Fruit fly (Drosophila melanogaster) whole organism, prepupa: ENCODE data around the gene ncd.
A peak's percentile ranks its signal among the peaks of the same experiment; 100 is the strongest.

Experiments used
- Blimp-1 ChIP-seq: fragments of 200-800 bp; sonication (Bioruptor generic); optimal IDR thresholded peaks from 3 replicates; lab custom pipeline; 2017; ENCODE audit warnings: missing biosample characterization, missing genetic modification characterization, mild to moderate bottlenecking, moderate library complexity, missing genetic modification reagents
- CG10631 ChIP-seq: fragments of 200-800 bp; sonication (Bioruptor generic); optimal IDR thresholded peaks from 2 replicates; lab custom pipeline; 2016; ENCODE audit warnings: missing biosample characterization, missing genetic modification characterization
- CG10669 ChIP-seq: fragments of 200-800 bp; sonication (Bioruptor generic); optimal IDR thresholded peaks from 3 replicates; lab custom pipeline; 2018; ENCODE audit warnings: missing biosample characterization, mild to moderate bottlenecking, missing genetic modification characterization, moderate library complexity
- CG11762 ChIP-seq: fragments of 200-800 bp; sonication (Bioruptor generic); optimal IDR thresholded peaks from 3 replicates; lab custom pipeline; 2016; ENCODE audit warnings: missing biosample characterization, missing genetic modification characterization; ENCODE audit not compliant: insufficient read depth
- CG11902 ChIP-seq: fragments of 200-800 bp; sonication (Bioruptor generic); optimal IDR thresholded peaks from 3 replicates; lab custom pipeline; 2016; ENCODE audit warnings: missing biosample characterization, missing genetic modification characterization
- CG1621 ChIP-seq: fragments of 200-800 bp; sonication (Bioruptor generic); optimal IDR thresholded peaks from 3 replicates; lab custom pipeline; 2018; ENCODE audit warnings: missing biosample characterization, mild to moderate bottlenecking, missing genetic modification characterization
- CG16779 ChIP-seq: fragments of 200-800 bp; sonication (Bioruptor generic); optimal IDR thresholded peaks from 3 replicates; lab custom pipeline; 2017; ENCODE audit warnings: missing biosample characterization, mild to moderate bottlenecking, missing genetic modification characterization
- CG3032 ChIP-seq: fragments of 200-800 bp; optimal IDR thresholded peaks from 2 replicates; lab custom pipeline; 2019; ENCODE audit warnings: missing biosample characterization, mild to moderate bottlenecking, missing genetic modification characterization, moderate library complexity
- CG31627 ChIP-seq: fragments of 200-800 bp; sonication (Bioruptor generic); optimal IDR thresholded peaks from 3 replicates; lab custom pipeline; 2016; ENCODE audit warnings: missing biosample characterization, missing genetic modification characterization
- CG32006 ChIP-seq: fragments of 200-800 bp; sonication (Bioruptor generic); optimal IDR thresholded peaks from 3 replicates; lab custom pipeline; 2017; ENCODE audit warnings: missing biosample characterization, mild to moderate bottlenecking, missing genetic modification characterization
- CG3919 ChIP-seq: fragments of 200-800 bp; sonication (Bioruptor generic); optimal IDR thresholded peaks from 3 replicates; lab custom pipeline; 2016; ENCODE audit warnings: missing biosample characterization, missing genetic modification characterization
- CG4318 ChIP-seq: fragments of 200-800 bp; sonication (Bioruptor generic); optimal IDR thresholded peaks from 3 replicates; lab custom pipeline; 2017; ENCODE audit warnings: missing biosample characterization, mild to moderate bottlenecking, missing genetic modification characterization
- CG6792 ChIP-seq: fragments of 200-800 bp; sonication (Bioruptor generic); optimal IDR thresholded peaks from 3 replicates; lab custom pipeline; 2016; ENCODE audit warnings: missing biosample characterization, missing genetic modification characterization
- CG6808 ChIP-seq: fragments of 200-800 bp; sonication (Bioruptor generic); optimal IDR thresholded peaks from 3 replicates; lab custom pipeline; 2017; ENCODE audit warnings: missing biosample characterization, missing genetic modification characterization, mild to moderate bottlenecking, moderate library complexity, missing genetic modification reagents
- CG6854 ChIP-seq: fragments of 200-800 bp; sonication (Bioruptor generic); optimal IDR thresholded peaks from 2 replicates; lab custom pipeline; 2017; ENCODE audit warnings: missing biosample characterization, mild to moderate bottlenecking, missing genetic modification characterization
- CG7368 ChIP-seq: fragments of 200-800 bp; sonication (Bioruptor generic); optimal IDR thresholded peaks from 3 replicates; lab custom pipeline; 2016; ENCODE audit warnings: missing biosample characterization, missing genetic modification characterization
- CG8119 ChIP-seq: fragments of 200-800 bp; sonication (Bioruptor generic); IDR thresholded peaks from 3 replicates; pipeline ENCODE4 v1.3.6; 2022; ENCODE audit warnings: missing biosample characterization, missing genetic modification characterization
- CG8319 ChIP-seq: fragments of 200-800 bp; sonication (Bioruptor generic); optimal IDR thresholded peaks from 3 replicates; lab custom pipeline; 2016; ENCODE audit warnings: missing biosample characterization, missing genetic modification characterization
- CG8632 ChIP-seq: fragments of 200-800 bp; sonication (Bioruptor generic); optimal IDR thresholded peaks from 3 replicates; lab custom pipeline; 2016; ENCODE audit warnings: missing biosample characterization, missing genetic modification characterization
- CG9139 ChIP-seq: fragments of 200-800 bp; sonication (Bioruptor generic); optimal IDR thresholded peaks from 3 replicates; lab custom pipeline; 2017; ENCODE audit warnings: missing biosample characterization, mild to moderate bottlenecking, missing genetic modification characterization
- Eip75B ChIP-seq: fragments of 200-800 bp; sonication (Bioruptor generic); optimal IDR thresholded peaks from 3 replicates; lab custom pipeline; 2016; ENCODE audit warnings: missing biosample characterization, missing genetic modification characterization
- Eip93F ChIP-seq: fragments of 200-800 bp; sonication (Bioruptor generic); optimal IDR thresholded peaks from 2 replicates; lab custom pipeline; 2016; ENCODE audit warnings: missing biosample characterization, mild to moderate bottlenecking, missing genetic modification characterization
- Ets21C ChIP-seq: fragments of 200-800 bp; sonication (Bioruptor generic); optimal IDR thresholded peaks from 3 replicates; lab custom pipeline; 2016; ENCODE audit warnings: missing biosample characterization, missing genetic modification characterization
- Ets96B ChIP-seq: fragments of 200-800 bp; optimal IDR thresholded peaks from 2 replicates; lab custom pipeline; 2019; ENCODE audit warnings: missing biosample characterization, mild to moderate bottlenecking, missing genetic modification characterization, moderate library complexity
- Gug ChIP-seq: fragments of 200-800 bp; sonication (Bioruptor generic); IDR thresholded peaks from 2 replicates; pipeline ENCODE4 v1.3.6; 2022; ENCODE audit warnings: missing biosample characterization, missing genetic modification characterization
- Hr38 ChIP-seq: sonication (Bioruptor generic); optimal IDR thresholded peaks from 2 replicates; lab custom pipeline; 2016; ENCODE audit warnings: missing biosample characterization, missing genetic modification characterization
- Hr39 ChIP-seq: fragments of 200-800 bp; sonication (Bioruptor generic); optimal IDR thresholded peaks from 2 replicates; lab custom pipeline; 2016; ENCODE audit warnings: missing biosample characterization, missing genetic modification characterization
- Hr4 ChIP-seq: fragments of 200-800 bp; sonication (Bioruptor generic); optimal IDR thresholded peaks from 3 replicates; lab custom pipeline; 2016; ENCODE audit warnings: missing biosample characterization, missing genetic modification characterization
- Lpt ChIP-seq: fragments of 200-800 bp; sonication (Bioruptor generic); optimal IDR thresholded peaks from 3 replicates; lab custom pipeline; 2016; ENCODE audit warnings: missing biosample characterization, missing genetic modification characterization
- Smox ChIP-seq: fragments of 200-800 bp; sonication (Bioruptor generic); optimal IDR thresholded peaks from 3 replicates; lab custom pipeline; 2016; ENCODE audit warnings: missing biosample characterization, missing genetic modification characterization
- Sox14 ChIP-seq: fragments of 200-800 bp; sonication (Bioruptor generic); optimal IDR thresholded peaks from 3 replicates; lab custom pipeline; 2016; ENCODE audit warnings: missing biosample characterization, missing genetic modification characterization
- Sox15 ChIP-seq: fragments of 200-800 bp; sonication (Bioruptor generic); optimal IDR thresholded peaks from 3 replicates; lab custom pipeline; 2016; ENCODE audit warnings: missing biosample characterization, missing genetic modification characterization
- acj6 ChIP-seq: fragments of 200-800 bp; sonication (Bioruptor generic); optimal IDR thresholded peaks from 3 replicates; lab custom pipeline; 2016; ENCODE audit warnings: missing biosample characterization, missing genetic modification characterization
- dac ChIP-seq: fragments of 200-800 bp; sonication (Bioruptor generic); optimal IDR thresholded peaks from 2 replicates; lab custom pipeline; 2017; ENCODE audit warnings: missing biosample characterization, mild to moderate bottlenecking, missing genetic modification characterization
- esn ChIP-seq: fragments of 200-800 bp; sonication (Bioruptor generic); optimal IDR thresholded peaks from 2 replicates; lab custom pipeline; 2016; ENCODE audit warnings: missing biosample characterization, mild to moderate bottlenecking, missing genetic modification characterization, moderate library complexity
- fd59A ChIP-seq: fragments of 200-800 bp; sonication (Bioruptor generic); optimal IDR thresholded peaks from 2 replicates; lab custom pipeline; 2017; ENCODE audit warnings: missing biosample characterization, mild to moderate bottlenecking, missing genetic modification characterization, missing genetic modification reagents
- fd85E ChIP-seq: fragments of 200-800 bp; sonication (Bioruptor generic); optimal IDR thresholded peaks from 3 replicates; lab custom pipeline; 2016; ENCODE audit warnings: missing biosample characterization, missing genetic modification characterization
- fkh ChIP-seq: fragments of 200-800 bp; sonication (Bioruptor generic); optimal IDR thresholded peaks from 3 replicates; lab custom pipeline; 2017; ENCODE audit warnings: missing biosample characterization, mild to moderate bottlenecking, missing genetic modification characterization, moderate library complexity
- lz ChIP-seq: fragments of 200-800 bp; sonication (Bioruptor generic); optimal IDR thresholded peaks from 3 replicates; lab custom pipeline; 2016; ENCODE audit warnings: missing biosample characterization, missing genetic modification characterization
- net ChIP-seq: fragments of 200-800 bp; sonication (Bioruptor generic); optimal IDR thresholded peaks from 3 replicates; lab custom pipeline; 2016; ENCODE audit warnings: missing biosample characterization, missing genetic modification characterization
- salr ChIP-seq, 2 experiments: fragments of 200-800 bp; sonication (Bioruptor generic); optimal IDR thresholded peaks; 3 replicates each; lab custom pipeline; 2016 to 2018; ENCODE audit warnings: missing biosample characterization in 2 of 2, missing genetic modification characterization in 2 of 2, mild to moderate bottlenecking in 1 of 2
- spab ChIP-seq: fragments of 200-800 bp; sonication (Bioruptor generic); optimal IDR thresholded peaks from 2 replicates; lab custom pipeline; 2017; ENCODE audit warnings: missing biosample characterization, mild to moderate bottlenecking, missing genetic modification characterization, missing genetic modification reagents
- ss ChIP-seq, 2 experiments: fragments of 200-800 bp; sonication (Bioruptor generic); optimal IDR thresholded peaks; 2 replicates in 1 of 2; 3 replicates in 1 of 2; lab custom pipeline; 2017 to 2018; ENCODE audit warnings: mild to moderate bottlenecking in 2 of 2, missing biosample characterization in 2 of 2, missing genetic modification characterization in 2 of 2, moderate library complexity in 1 of 2
- svp ChIP-seq: fragments of 200-800 bp; sonication (Bioruptor generic); peaks from one replicate; lab custom pipeline; 2016; ENCODE audit warnings: missing biosample characterization, missing genetic modification characterization
- topi ChIP-seq: fragments of 200-800 bp; sonication (Bioruptor generic); optimal IDR thresholded peaks from 3 replicates; lab custom pipeline; 2016; ENCODE audit warnings: missing biosample characterization, missing genetic modification characterization
- vri ChIP-seq: fragments of 200-800 bp; sonication (Bioruptor generic); optimal IDR thresholded peaks from 3 replicates; lab custom pipeline; 2016; ENCODE audit warnings: missing biosample characterization, mild to moderate bottlenecking, missing genetic modification characterization

ncd gene

DNA sequence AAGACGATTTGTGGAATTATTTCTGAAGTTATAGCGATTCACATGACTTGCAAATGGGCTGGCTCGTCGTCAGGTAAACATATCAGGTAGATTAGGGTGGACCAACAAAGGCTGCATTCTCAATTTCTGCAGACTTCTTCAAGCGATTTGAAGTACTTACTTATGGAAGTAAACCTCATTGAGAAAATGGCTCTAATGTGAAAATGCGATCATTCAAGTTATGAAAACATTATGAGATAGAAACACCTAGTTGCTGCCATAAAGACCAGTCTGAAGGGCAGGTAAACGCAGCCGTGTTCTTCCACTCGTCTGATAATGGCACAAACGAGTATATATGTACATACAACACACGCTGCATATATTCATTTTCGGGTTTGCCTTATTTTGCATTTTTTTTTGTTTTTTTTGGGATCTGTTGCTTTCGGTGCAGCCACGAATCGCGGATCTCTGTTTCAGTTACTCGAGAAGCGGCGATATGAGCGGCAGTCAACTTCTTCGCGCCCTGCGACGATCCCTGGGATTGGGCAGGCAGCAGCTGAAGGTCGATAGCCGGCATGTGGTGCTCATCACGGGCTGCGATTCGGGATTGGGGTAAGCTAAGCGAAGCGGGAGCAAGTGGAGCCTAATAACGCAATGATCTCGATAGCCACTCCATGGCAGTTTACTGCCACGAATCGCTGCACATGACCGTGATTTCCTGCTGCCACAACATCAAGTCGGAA lies 12.6 kb downstream of the ncd start, which contains the start of gene sro (continued):
- TF ChIP-seq CG32006 (GFP tag; lab: Kevin White, UChicago) (no peak), CG6792 (GFP tag; lab: Kevin White, UChicago) (no peak)

DNA sequence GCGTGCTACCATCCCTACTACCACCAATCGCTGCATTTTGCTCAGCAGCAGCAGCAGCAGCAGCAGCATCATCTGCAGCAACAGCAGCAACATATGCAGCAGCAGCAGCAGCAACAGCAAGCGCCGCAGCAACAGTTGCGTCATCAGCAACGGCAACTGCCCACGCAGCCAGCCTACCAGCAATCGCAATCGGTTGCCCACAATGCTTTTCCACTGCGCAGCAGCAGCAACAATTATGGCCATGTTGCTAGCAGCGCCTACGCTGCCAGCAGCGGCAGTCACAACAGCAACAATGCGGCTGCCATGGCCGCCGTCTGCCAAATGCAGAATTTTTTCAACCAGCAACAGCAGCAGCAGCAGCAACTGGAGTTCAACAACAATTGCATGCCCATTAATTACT lies 16.7 kb downstream of the ncd start:
- TF ChIP-seq Sox15 (no peak), CG3919 (no peak)

DNA sequence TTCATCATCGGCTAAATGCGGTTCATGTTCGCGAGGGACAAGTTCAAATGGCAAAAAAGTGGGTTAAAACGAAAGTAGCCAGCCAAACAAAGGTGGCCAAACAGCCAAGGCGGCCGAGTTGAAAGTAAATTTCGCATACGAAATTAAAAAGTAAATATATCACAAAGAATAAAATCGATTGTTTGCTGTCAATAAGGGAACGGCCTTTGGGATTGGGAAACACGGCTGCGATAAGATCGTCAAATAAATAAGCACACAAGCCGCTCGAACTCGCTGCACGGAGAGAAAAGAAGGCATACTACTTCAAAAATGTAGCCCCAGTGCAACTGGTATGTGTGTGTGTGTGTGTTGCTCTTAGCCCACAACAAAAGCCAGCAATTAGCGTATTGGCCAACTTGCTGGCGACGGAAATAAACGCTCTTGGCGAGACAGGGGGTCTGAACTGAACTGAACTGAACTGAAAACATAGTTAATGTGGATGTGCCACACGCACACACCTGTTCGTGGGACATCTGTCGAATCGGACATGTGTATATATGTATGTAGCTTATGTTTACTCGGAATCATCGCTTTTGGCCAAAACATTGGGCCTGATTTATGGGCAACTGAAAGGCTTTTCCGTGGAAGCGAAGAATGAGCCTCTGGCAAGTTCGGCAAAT lies 18.9 kb downstream of the ncd start:
- TF ChIP-seq CG9139 (GFP tag; lab: Kevin White, UChicago) (no peak), CG8632 (GFP tag; lab: Kevin White, UChicago) (no peak), topi (GFP tag; lab: Kevin White, UChicago) (peak; percentile 38), spab (GFP tag; lab: Kevin White, UChicago) (no peak), Sox14 (GFP tag; lab: Kevin White, UChicago) (peak; percentile 18), salr (GFP tag; optimal IDR thresholded peaks at IDR 0.05; lab: Kevin White, UChicago) (no peak), CG8119 (GFP tag; lab: Robert Waterston, UW) (no peak), ss (GFP tag; optimal IDR thresholded peaks at IDR 0.05; lab: Kevin White, UChicago) (no peak), svp (GFP tag; lab: Kevin White, UChicago) (peak; percentile 77), CG4318 (GFP tag; lab: Kevin White, UChicago) (no peak), vri (GFP tag; lab: Kevin White, UChicago) (peak; percentile 18), net (GFP tag; lab: Kevin White, UChicago) (no peak), CG10669 (GFP tag; lab: Kevin White, UChicago) (no peak), fd85E (GFP tag; lab: Kevin White, UChicago) (no peak), Hr39 (GFP tag; lab: Kevin White, UChicago) (no peak), Eip75B (GFP tag; lab: Kevin White, UChicago) (no peak), CG8319 (GFP tag; lab: Kevin White, UChicago) (no peak), Hr38 (no peak), acj6 (no peak), fd59A (GFP tag; lab: Kevin White, UChicago) (no peak), lz (GFP tag; lab: Kevin White, UChicago) (no peak), CG6808 (GFP tag; lab: Kevin White, UChicago) (no peak), Ets21C (GFP tag; lab: Kevin White, UChicago) (no peak), Hr4 (GFP tag; lab: Kevin White, UChicago) (no peak), CG16779 (tag; lab: Kevin White, UChicago) (no peak), CG6854 (GFP tag; lab: Kevin White, UChicago) (peak; percentile 56), Lpt (GFP tag; lab: Kevin White, UChicago) (no peak), Ets96B (tag; lab: Kevin White, UChicago) (no peak), Gug (no peak), CG11762 (GFP tag; lab: Kevin White, UChicago) (no peak), Blimp-1 (GFP tag; lab: Kevin White, UChicago) (peak; percentile 65), CG3919 (no peak), CG3032 (tag; lab: Kevin White, UChicago) (no peak), esn (GFP tag; lab: Kevin White, UChicago) (peak; percentile 43), CG11902 (no peak), CG1621 (tag; lab: Kevin White, UChicago) (no peak), Eip93F (GFP tag; lab: Kevin White, UChicago) (peak; percentile 5), CG7368 (no peak), Sox15 (no peak), dac (GFP tag; lab: Kevin White, UChicago) (no peak), CG10631 (no peak), Smox (GFP tag; lab: Kevin White, UChicago) (no peak), CG31627 (no peak), fkh (GFP tag; lab: Kevin White, UChicago) (no peak), CG6792 (GFP tag; lab: Kevin White, UChicago) (no peak)
